Fruit fly (Drosophila melanogaster) whole organism, prepupa: Measurements from ENCODE around the gene mEFTs.

Experiments
- Blimp-1 ChIP-seq: fragments of 200-800 bp; sonication (Bioruptor generic); optimal IDR thresholded peaks from 3 replicates; lab custom pipeline; 2017; ENCODE audit warnings: missing biosample characterization, missing genetic modification characterization, mild to moderate bottlenecking, moderate library complexity, missing genetic modification reagents
- CG10669 ChIP-seq: fragments of 200-800 bp; sonication (Bioruptor generic); optimal IDR thresholded peaks from 3 replicates; lab custom pipeline; 2018; ENCODE audit warnings: missing biosample characterization, mild to moderate bottlenecking, missing genetic modification characterization, moderate library complexity
- CG6163 ChIP-seq: fragments of 200-800 bp; sonication (Bioruptor generic); IDR thresholded peaks from 3 replicates; pipeline ENCODE4 v1.3.6; 2022; ENCODE audit warnings: missing biosample characterization, missing genetic modification characterization
- CG6854 ChIP-seq: fragments of 200-800 bp; sonication (Bioruptor generic); optimal IDR thresholded peaks from 2 replicates; lab custom pipeline; 2017; ENCODE audit warnings: missing biosample characterization, mild to moderate bottlenecking, missing genetic modification characterization
- Eip75B ChIP-seq: fragments of 200-800 bp; sonication (Bioruptor generic); optimal IDR thresholded peaks from 3 replicates; lab custom pipeline; 2016; ENCODE audit warnings: missing biosample characterization, missing genetic modification characterization
- Lpt ChIP-seq: fragments of 200-800 bp; sonication (Bioruptor generic); optimal IDR thresholded peaks from 3 replicates; lab custom pipeline; 2016; ENCODE audit warnings: missing biosample characterization, missing genetic modification characterization
- Sox14 ChIP-seq: fragments of 200-800 bp; sonication (Bioruptor generic); optimal IDR thresholded peaks from 3 replicates; lab custom pipeline; 2016; ENCODE audit warnings: missing biosample characterization, missing genetic modification characterization
- fkh ChIP-seq: fragments of 200-800 bp; sonication (Bioruptor generic); optimal IDR thresholded peaks from 3 replicates; lab custom pipeline; 2017; ENCODE audit warnings: missing biosample characterization, mild to moderate bottlenecking, missing genetic modification characterization, moderate library complexity

DNA sequence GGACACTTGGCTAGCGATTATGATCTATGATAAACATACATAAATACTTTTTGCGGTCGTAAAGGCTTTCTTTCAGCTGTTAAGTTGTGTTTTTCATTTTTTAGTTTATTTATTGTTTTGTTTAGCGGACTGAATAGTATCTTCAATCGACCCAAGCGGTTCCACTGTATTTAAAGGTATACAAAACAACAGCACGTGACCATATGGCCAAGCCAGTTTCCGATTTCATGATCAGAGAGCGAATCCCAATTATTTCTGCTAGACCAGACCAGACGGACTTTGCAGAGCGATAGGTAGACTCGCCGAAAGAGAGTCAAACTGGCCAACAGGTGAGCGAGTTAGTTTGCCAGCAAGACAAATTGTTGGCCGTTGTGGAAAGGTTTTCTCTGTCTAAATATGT is 29.4 kb downstream of the mEFTs start, which contains the start of gene Sgt:
- no peak for TF ChIP-seq Sox14
- no peak for TF ChIP-seq Eip75B (GFP tag; lab: Kevin White, UChicago)
- TF ChIP-seq Lpt (GFP tag; lab: Kevin White, UChicago) = no peak
- no peak for TF ChIP-seq Blimp-1 (GFP tag; lab: Kevin White, UChicago)
- TF ChIP-seq CG6163 (GFP tag; lab: Robert Waterston, UW) = no peak
- TF ChIP-seq CG10669 (GFP tag; lab: Kevin White, UChicago) = no peak
- no peak for TF ChIP-seq fkh
- no peak for TF ChIP-seq CG6854 (GFP tag; lab: Kevin White, UChicago)
